Worm (Caenorhabditis elegans): ENCODE data around the gene ceh-49.

The ceh-49 gene

DNA sequence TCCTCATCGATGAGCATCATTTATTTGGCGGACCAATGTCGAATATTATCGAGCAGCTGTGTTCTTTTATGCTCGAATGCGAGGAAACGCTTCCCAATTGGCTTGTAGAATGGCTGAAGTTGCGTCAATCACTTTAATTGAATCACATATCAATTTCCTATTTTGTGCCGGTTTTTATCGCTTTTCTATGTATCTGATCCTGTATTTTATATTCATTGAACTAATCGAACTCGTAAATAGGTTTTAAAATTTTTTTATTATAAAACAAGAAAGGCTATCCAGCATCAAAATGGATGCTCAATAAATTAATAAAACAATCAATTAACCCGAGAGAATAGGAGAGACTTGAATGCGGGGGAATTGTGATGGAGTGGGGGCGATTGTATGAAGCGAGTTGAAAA lies 21.3 kb downstream of the ceh-49 start (continued):
- no peak for TF ChIP-seq lim-7 (GFP tag; IDR thresholded peaks at IDR 0.05)
- no peak for TF ChIP-seq nhr-77 (tag; optimal IDR thresholded peaks at IDR 0.05)
- peak; percentile 32 for TF ChIP-seq zip-2 (tag; optimal IDR thresholded peaks at IDR 0.05)
- peak; percentile 66 for TF ChIP-seq mep-1 (tag; optimal IDR thresholded peaks at IDR 0.05)
- peak; percentile 37 for TF ChIP-seq nhr-48 (tag; optimal IDR thresholded peaks at IDR 0.05)
- TF ChIP-seq lin-13 (GFP tag; optimal IDR thresholded peaks at IDR 0.05) = peak; percentile 24
- no peak for TF ChIP-seq madf-5 (GFP tag; IDR thresholded peaks at IDR 0.05)
- TF ChIP-seq lin-1 (GFP tag; IDR thresholded peaks at IDR 0.05) = no peak
- no peak for TF ChIP-seq zfp-2 (tag; optimal IDR thresholded peaks at IDR 0.05)
- TF ChIP-seq nhr-25 (tag; optimal IDR thresholded peaks at IDR 0.05; ENCODE audit: borderline replicate concordance, insufficient read depth) = no peak
- TF ChIP-seq nhr-42 (GFP tag; IDR thresholded peaks at IDR 0.05) = no peak

DNA sequence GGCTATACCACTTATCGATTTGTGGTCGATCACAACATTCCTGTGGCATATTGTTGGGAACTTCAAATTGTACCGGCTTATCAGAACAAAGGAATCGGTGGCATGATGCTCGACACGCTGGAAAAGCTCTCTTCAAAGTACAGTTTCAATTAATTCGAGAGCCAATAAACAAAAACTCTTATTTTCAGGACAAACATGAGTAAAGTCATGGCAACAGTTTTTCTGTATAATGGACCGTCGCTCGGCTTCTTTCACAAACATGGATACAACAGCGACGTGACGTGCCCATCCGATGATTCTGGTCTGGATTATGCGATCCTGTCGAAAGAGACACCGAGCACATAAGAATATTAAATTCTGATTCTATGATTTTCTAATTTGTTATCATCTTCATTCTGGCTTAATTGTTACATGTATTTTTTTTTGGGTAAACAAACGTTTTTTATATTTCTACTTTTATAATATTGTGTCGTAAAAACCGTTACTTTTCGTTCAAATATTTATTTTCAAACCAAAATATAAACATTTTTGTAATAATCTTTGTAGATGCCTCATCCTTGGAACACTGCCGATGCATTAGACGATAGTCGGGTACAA lies 23.3 kb downstream of the ceh-49 start, which contains the start of gene smut-1:
Gene smut-1, plus strand, starts transcription at position 547 of the 597 bp plus-strand sequence.
- TF ChIP-seq ceh-82 (tag; optimal IDR thresholded peaks at IDR 0.05) = no peak
- TF ChIP-seq D1046.2 (GFP tag; IDR thresholded peaks at IDR 0.05) = no peak
- no peak for TF ChIP-seq sdz-12 (GFP tag; optimal IDR thresholded peaks at IDR 0.05)
- no peak for TF ChIP-seq hlh-11 (tag; optimal IDR thresholded peaks at IDR 0.05)
- TF ChIP-seq nhr-102 (tag; optimal IDR thresholded peaks at IDR 0.05) = no peak
- no peak for TF ChIP-seq ceh-20 (GFP tag; IDR thresholded peaks at IDR 0.05)
- TF ChIP-seq php-3 (GFP tag; IDR thresholded peaks at IDR 0.05) = no peak
- no peak for TF ChIP-seq spr-3 (GFP tag; optimal IDR thresholded peaks at IDR 0.05)
- no peak for TF ChIP-seq ZK337.2 (GFP tag; IDR thresholded peaks at IDR 0.05)
- no peak for TF ChIP-seq dmd-9 (GFP tag; IDR thresholded peaks at IDR 0.05)
- TF ChIP-seq daf-8 (GFP tag; IDR thresholded peaks at IDR 0.05) = no peak
- no peak for TF ChIP-seq unc-130 (GFP tag; optimal IDR thresholded peaks at IDR 0.05)

DNA sequence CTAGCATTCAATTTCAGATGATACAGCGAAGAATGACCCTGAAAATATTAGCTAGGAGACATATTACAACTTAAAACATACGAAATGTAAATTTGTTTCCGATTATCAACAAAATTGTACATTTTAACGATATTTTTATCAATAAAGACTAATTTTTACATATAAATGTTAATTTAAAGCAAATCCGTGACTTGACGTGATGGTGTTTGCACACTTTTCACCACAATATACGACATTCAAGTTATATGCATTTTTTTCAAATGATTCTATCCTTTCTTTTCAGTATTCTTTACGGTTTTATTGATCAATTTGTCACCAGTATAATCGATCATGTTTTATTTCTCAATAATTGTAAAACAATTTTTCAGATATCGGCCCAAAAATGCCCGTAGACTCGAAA lies 24.2 kb downstream of the ceh-49 start, which contains the start of gene Y38A10A.7:
Gene Y38A10A.7, plus strand, starts transcription at position 369 of the 400 bp plus-strand sequence.
- TF ChIP-seq aha-1 (tag) (peak; percentile 17), lsy-2 (tag; optimal IDR thresholded peaks at IDR 0.05) (peak in 1 of 2 experiments; percentile 41), dmd-9 (GFP tag; IDR thresholded peaks at IDR 0.05) (no peak), tag-97 (GFP tag; IDR thresholded peaks at IDR 0.05) (no peak), dve-1 (tag; optimal IDR thresholded peaks at IDR 0.05; ENCODE audit: insufficient read depth) (peak; percentile 3), nhr-28 (tag; optimal IDR thresholded peaks at IDR 0.05) (peak; percentile 4), nhr-76 (tag; optimal IDR thresholded peaks at IDR 0.05) (no peak), snpc-1.2 (GFP tag; IDR thresholded peaks at IDR 0.05) (no peak), mes-2 (tag; optimal IDR thresholded peaks at IDR 0.05; ENCODE audit: poor library complexity, severe bottlenecking) (peak; percentile 32), T20F7.1 (GFP tag; optimal IDR thresholded peaks at IDR 0.05) (peak; percentile 51), pha-4 (GFP tag; IDR thresholded peaks at IDR 0.05) (no peak), pha-4 (tag; optimal IDR thresholded peaks at IDR 0.05) (no peak), zag-1 (tag; optimal IDR thresholded peaks at IDR 0.05) (no peak), lin-38 (GFP tag; IDR thresholded peaks at IDR 0.05) (0 out of 2 replicates have a peak, but pooled peaks have one; percentile 4), dpl-1 (GFP tag; optimal IDR thresholded peaks at IDR 0.05) (peak; percentile 56)

DNA sequence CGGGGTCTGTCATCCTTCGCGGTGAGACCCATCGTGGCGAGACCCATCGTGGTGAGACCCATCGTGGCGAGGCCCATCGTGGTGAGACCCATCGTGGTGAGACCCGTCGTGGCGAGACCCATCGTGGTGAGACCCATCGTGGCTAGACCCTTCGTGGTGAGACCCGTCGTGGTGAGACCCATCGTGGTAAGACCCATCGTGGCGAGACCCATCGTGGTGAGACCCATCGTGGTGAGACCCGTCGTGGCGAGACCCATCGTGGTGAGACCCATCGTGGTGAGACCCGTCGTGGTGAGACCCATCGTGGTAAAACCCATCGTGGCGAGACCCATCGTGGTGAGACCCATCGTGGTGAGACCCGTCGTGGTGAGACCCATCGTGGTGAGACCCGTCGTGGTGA lies 28.4 kb downstream of the ceh-49 start:
- TF ChIP-seq set-16 (GFP tag; IDR thresholded peaks at IDR 0.05) = peak; percentile 71

All from whole organism, L4 larva.